Fruit fly (Drosophila melanogaster) whole organism, embryonic: ENCODE data around the gene CG31495.

Source experiments
- Abd-B ChIP-seq: fragments of 200-800 bp; sonication (Bioruptor generic); optimal IDR thresholded peaks from 2 replicates; lab custom pipeline; 2018; ENCODE audit warnings: missing biosample characterization, mild to moderate bottlenecking, missing genetic modification characterization, moderate library complexity
- Atf-2 ChIP-seq: fragments of 200-800 bp; sonication (Bioruptor generic); optimal IDR thresholded peaks from 2 replicates; lab custom pipeline; 2016; ENCODE audit warnings: missing biosample characterization, missing genetic modification characterization
- Bgb ChIP-seq: fragments of 200-800 bp; sonication (Bioruptor generic); IDR thresholded peaks from 2 replicates; pipeline ENCODE4 v1.3.6; 2022; ENCODE audit warnings: missing biosample characterization, missing genetic modification characterization; ENCODE audit not compliant: partially characterized antibody
- CG10209 ChIP-seq: fragments of 200-800 bp; sonication (Bioruptor generic); optimal IDR thresholded peaks from 3 replicates; lab custom pipeline; 2017; ENCODE audit warnings: missing biosample characterization, mild to moderate bottlenecking, missing genetic modification characterization, missing genetic modification reagents
- CG10321 ChIP-seq: fragments of 200-800 bp; sonication (Bioruptor generic); IDR thresholded peaks from 2 replicates; pipeline ENCODE4 v1.3.6; 2022; ENCODE audit warnings: missing biosample characterization, missing genetic modification characterization
- CG10431 ChIP-seq: fragments of 200-800 bp; sonication (Bioruptor generic); optimal IDR thresholded peaks from 3 replicates; lab custom pipeline; 2018; ENCODE audit warnings: missing biosample characterization, mild to moderate bottlenecking, missing genetic modification characterization
- CG11456 ChIP-seq: fragments of 200-800 bp; sonication (Bioruptor generic); IDR thresholded peaks from 3 replicates; pipeline ENCODE4 v1.3.6; 2022; ENCODE audit warnings: missing biosample characterization, missing genetic modification characterization
- CG12769 ChIP-seq: fragments of 200-800 bp; sonication (Bioruptor generic); optimal IDR thresholded peaks from 2 replicates; lab custom pipeline; 2019; ENCODE audit warnings: missing biosample characterization, mild to moderate bottlenecking, missing genetic modification characterization, moderate library complexity
- CG13894 ChIP-seq: fragments of 200-800 bp; sonication (Bioruptor generic); optimal IDR thresholded peaks from 3 replicates; lab custom pipeline; 2018; ENCODE audit warnings: missing biosample characterization, mild to moderate bottlenecking, missing genetic modification characterization, moderate library complexity
- CG15011 ChIP-seq: fragments of 200-800 bp; sonication (Bioruptor generic); optimal IDR thresholded peaks from 3 replicates; lab custom pipeline; 2018; ENCODE audit warnings: missing biosample characterization, mild to moderate bottlenecking, missing genetic modification characterization
- CG15269 ChIP-seq: fragments of 200-800 bp; sonication (Bioruptor generic); optimal IDR thresholded peaks from 2 replicates; lab custom pipeline; 2018; ENCODE audit warnings: missing biosample characterization, mild to moderate bottlenecking, missing genetic modification characterization, moderate library complexity
- CG17186 ChIP-seq: fragments of 200-800 bp; sonication (Bioruptor generic); optimal IDR thresholded peaks from 3 replicates; lab custom pipeline; 2017; ENCODE audit warnings: missing biosample characterization, missing genetic modification reagents, missing genetic modification characterization
- CG2202 ChIP-seq: fragments of 200-800 bp; sonication (Bioruptor generic); optimal IDR thresholded peaks from 2 replicates; lab custom pipeline; 2018; ENCODE audit warnings: missing biosample characterization, mild to moderate bottlenecking, missing genetic modification characterization
- CG33557 ChIP-seq: fragments of 200-800 bp; sonication (Bioruptor generic); optimal IDR thresholded peaks from 2 replicates; lab custom pipeline; 2019; ENCODE audit warnings: missing biosample characterization, mild to moderate bottlenecking, missing genetic modification characterization, moderate library complexity
- CG3995 ChIP-seq: fragments of 200-800 bp; sonication (Bioruptor generic); optimal IDR thresholded peaks from 3 replicates; lab custom pipeline; 2016; ENCODE audit warnings: missing biosample characterization, missing genetic modification characterization
- CG6175 ChIP-seq: fragments of 200-800 bp; sonication (Bioruptor generic); IDR thresholded peaks from 3 replicates; pipeline ENCODE4 v1.3.6; 2022; ENCODE audit warnings: missing biosample characterization, missing genetic modification characterization
- CG6272 ChIP-seq: fragments of 200-800 bp; sonication (Bioruptor generic); IDR thresholded peaks from 2 replicates; pipeline ENCODE4 v1.3.6; 2022; ENCODE audit warnings: missing biosample characterization, missing genetic modification characterization
- CG6854 ChIP-seq: fragments of 200-800 bp; sonication (Bioruptor generic); optimal IDR thresholded peaks from 3 replicates; lab custom pipeline; 2017; ENCODE audit warnings: missing biosample characterization, mild to moderate bottlenecking, missing genetic modification characterization
- CG9727 ChIP-seq: fragments of 200-800 bp; sonication (Bioruptor generic); optimal IDR thresholded peaks from 3 replicates; lab custom pipeline; 2017; ENCODE audit warnings: missing biosample characterization, mild to moderate bottlenecking, missing genetic modification characterization
- CG9797 ChIP-seq: fragments of 200-800 bp; sonication (Bioruptor generic); optimal IDR thresholded peaks from 3 replicates; lab custom pipeline; 2018; ENCODE audit warnings: missing biosample characterization, mild to moderate bottlenecking, missing genetic modification characterization
- CG9932 ChIP-seq: fragments of 200-800 bp; sonication (Bioruptor generic); IDR thresholded peaks from 2 replicates; pipeline ENCODE4 v1.3.6; 2022; ENCODE audit warnings: missing biosample characterization, missing genetic modification characterization
- Chrac-16 ChIP-seq: fragments of 200-800 bp; sonication (Bioruptor generic); optimal IDR thresholded peaks from 3 replicates; lab custom pipeline; 2016; ENCODE audit warnings: missing biosample characterization, missing genetic modification characterization
- Dek ChIP-seq: fragments of 200-800 bp; sonication (Bioruptor generic); optimal IDR thresholded peaks from 3 replicates; lab custom pipeline; 2019; ENCODE audit warnings: missing biosample characterization, mild to moderate bottlenecking, missing genetic modification characterization, moderate library complexity
- Dll ChIP-seq: fragments of 200-800 bp; sonication (Bioruptor generic); IDR thresholded peaks from 4 replicates; pipeline ENCODE4 v1.3.6; 2022; ENCODE audit warnings: missing biosample characterization, missing genetic modification characterization; ENCODE audit not compliant: partially characterized antibody
- GATAe ChIP-seq: fragments of 200-800 bp; sonication (Bioruptor generic); conservative IDR thresholded peaks from 2 replicates; pipeline ENCODE4 v1.3.6; 2022; ENCODE audit warnings: missing biosample characterization, missing genetic modification characterization
- Hr3 ChIP-seq: fragments of 200-800 bp; sonication (Bioruptor generic); optimal IDR thresholded peaks from 3 replicates; lab custom pipeline; 2016; ENCODE audit warnings: missing biosample characterization, missing genetic modification characterization
- Hr39 ChIP-seq: fragments of >200 bp; optimal IDR thresholded peaks from 2 replicates; lab custom pipeline; 2017
- Hsf ChIP-seq: fragments of 200-800 bp; sonication (Bioruptor generic); optimal IDR thresholded peaks from 3 replicates; lab custom pipeline; 2016; ENCODE audit warnings: missing biosample characterization, missing genetic modification characterization
- Jarid2 ChIP-seq: fragments of 200-800 bp; sonication (Bioruptor generic); optimal IDR thresholded peaks from 3 replicates; lab custom pipeline; 2017; ENCODE audit warnings: mild to moderate bottlenecking, missing biosample characterization, missing genetic modification reagents, missing genetic modification characterization
- Lim3 ChIP-seq: fragments of 200-800 bp; sonication (Bioruptor generic); IDR thresholded peaks from 2 replicates; pipeline ENCODE4 v1.3.6; 2022; ENCODE audit warnings: missing biosample characterization, missing genetic modification characterization
- Nf-YC ChIP-seq: fragments of 200-800 bp; optimal IDR thresholded peaks from 3 replicates; lab custom pipeline; 2019; ENCODE audit warnings: missing biosample characterization, mild to moderate bottlenecking, missing genetic modification characterization, moderate library complexity
- Rfx ChIP-seq: fragments of 200-800 bp; sonication (Bioruptor generic); IDR thresholded peaks from 2 replicates; pipeline ENCODE4 v1.3.6; 2022; ENCODE audit warnings: missing biosample characterization, missing genetic modification characterization
- Rx ChIP-seq: fragments of 200-800 bp; sonication (Bioruptor generic); IDR thresholded peaks from 2 replicates; pipeline ENCODE4 v1.3.6; 2022; ENCODE audit warnings: missing biosample characterization, missing genetic modification characterization
- Stat92E ChIP-seq, 3 experiments: fragments of >200 bp in 2 of 3; fragments of 200-800 bp in 1 of 3; sonication (Bioruptor generic) in 1 of 3; optimal IDR thresholded peaks; 2 replicates each; lab custom pipeline; 2017 to 2019; ENCODE audit warnings: missing biosample characterization in 3 of 3, missing genetic modification characterization in 3 of 3, mild to moderate bottlenecking in 1 of 3, moderate library complexity in 1 of 3
- br ChIP-seq: fragments of >200 bp; optimal IDR thresholded peaks from 2 replicates; lab custom pipeline; 2017
- crc ChIP-seq: fragments of 200-800 bp; sonication (Bioruptor generic); optimal IDR thresholded peaks from 2 replicates; lab custom pipeline; 2016; ENCODE audit warnings: missing biosample characterization, missing genetic modification characterization
- da ChIP-seq: fragments of 200-800 bp; sonication (Bioruptor generic); optimal IDR thresholded peaks from 2 replicates; lab custom pipeline; 2016; ENCODE audit warnings: missing biosample characterization, missing genetic modification characterization
- dmrt99B ChIP-seq: fragments of 200-800 bp; sonication (Bioruptor generic); optimal IDR thresholded peaks from 2 replicates; lab custom pipeline; 2018; ENCODE audit warnings: missing biosample characterization, mild to moderate bottlenecking, missing genetic modification characterization, moderate library complexity
- gcm2 ChIP-seq: fragments of 200-800 bp; sonication (Bioruptor generic); optimal IDR thresholded peaks from 2 replicates; lab custom pipeline; 2016; ENCODE audit warnings: missing biosample characterization, missing genetic modification characterization
- hb ChIP-seq: fragments of 200-800 bp; sonication (Bioruptor generic); IDR thresholded peaks from 3 replicates; pipeline ENCODE4 v1.3.6; 2022; ENCODE audit warnings: missing biosample characterization, missing genetic modification characterization; ENCODE audit not compliant: partially characterized antibody
- lab ChIP-seq: fragments of 200-800 bp; sonication (Bioruptor generic); optimal IDR thresholded peaks from 3 replicates; lab custom pipeline; 2017; ENCODE audit warnings: missing biosample characterization, missing genetic modification characterization, mild to moderate bottlenecking, moderate library complexity, missing genetic modification reagents
- nom ChIP-seq: fragments of 200-800 bp; sonication (Bioruptor generic); optimal IDR thresholded peaks from 2 replicates; lab custom pipeline; 2017; ENCODE audit warnings: missing biosample characterization, missing genetic modification characterization, mild to moderate bottlenecking, moderate library complexity, missing genetic modification reagents
- pita ChIP-seq: fragments of 200-800 bp; sonication (Bioruptor generic); optimal IDR thresholded peaks from 2 replicates; lab custom pipeline; 2017; ENCODE audit warnings: missing biosample characterization, mild to moderate bottlenecking, missing genetic modification characterization
- row ChIP-seq: fragments of 200-800 bp; sonication (Bioruptor generic); IDR thresholded peaks from 3 replicates; pipeline ENCODE4 v1.3.6; 2022; ENCODE audit warnings: missing biosample characterization, missing genetic modification characterization
- slbo ChIP-seq: fragments of 200-800 bp; sonication (Bioruptor generic); IDR thresholded peaks from 2 replicates; pipeline ENCODE4 v1.3.6; 2022; ENCODE audit warnings: missing biosample characterization, missing genetic modification characterization
- slou ChIP-seq: fragments of 200-800 bp; sonication (Bioruptor generic); optimal IDR thresholded peaks from 3 replicates; lab custom pipeline; 2016; ENCODE audit warnings: missing biosample characterization, missing genetic modification characterization
- sug ChIP-seq: fragments of 200-800 bp; optimal IDR thresholded peaks from 2 replicates; lab custom pipeline; 2019; ENCODE audit warnings: missing biosample characterization, mild to moderate bottlenecking, missing genetic modification characterization, moderate library complexity
- tna ChIP-seq: fragments of 200-800 bp; sonication (Bioruptor generic); IDR thresholded peaks from 2 replicates; pipeline ENCODE4 v1.3.6; 2022; ENCODE audit warnings: missing biosample characterization, missing genetic modification characterization; ENCODE audit not compliant: partially characterized antibody
- trem ChIP-seq: fragments of 200-800 bp; optimal IDR thresholded peaks from 3 replicates; lab custom pipeline; 2019; ENCODE audit warnings: missing biosample characterization, mild to moderate bottlenecking, missing genetic modification characterization, moderate library complexity
- twi ChIP-seq: fragments of 200-800 bp; optimal IDR thresholded peaks from 2 replicates; lab custom pipeline; 2019; ENCODE audit warnings: missing biosample characterization, mild to moderate bottlenecking, missing genetic modification characterization, moderate library complexity
- zf30C ChIP-seq: fragments of 200-800 bp; sonication (Bioruptor generic); optimal IDR thresholded peaks from 3 replicates; lab custom pipeline; 2018; ENCODE audit warnings: missing biosample characterization, mild to moderate bottlenecking, missing genetic modification characterization

Gene CG31495

DNA sequence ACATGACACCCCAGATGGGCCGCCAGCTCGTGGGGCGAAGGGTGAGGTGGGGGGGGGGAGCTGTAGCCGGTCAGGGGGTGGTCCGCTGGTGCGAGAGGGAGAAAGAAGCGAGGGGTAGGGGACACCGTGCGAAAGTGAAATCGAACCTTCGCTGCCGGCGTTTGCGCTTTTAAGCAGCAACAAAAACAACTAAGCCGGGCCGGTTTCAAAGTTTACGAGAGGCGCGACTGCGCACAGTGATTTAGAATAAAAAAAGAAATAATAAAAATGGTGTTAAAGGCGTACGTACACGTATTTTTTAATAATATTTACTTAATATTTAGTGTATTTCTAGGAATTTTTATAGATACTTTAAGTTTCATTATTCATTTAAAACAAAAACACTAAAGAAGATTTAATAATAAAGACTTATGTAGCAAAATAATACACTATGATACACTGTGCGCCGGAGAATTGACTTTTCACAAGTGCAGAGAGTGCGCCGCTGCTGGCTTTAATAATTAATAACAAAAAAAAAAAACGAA, 8.1 kb downstream of the CG31495 start:
- no peak for TF ChIP-seq da (GFP tag; lab: Kevin White, UChicago)
- TF ChIP-seq lab (GFP tag; lab: Kevin White, UChicago): peak; percentile 7
- no peak for TF ChIP-seq Bgb (GFP tag; lab: Robert Waterston, UW)
- TF ChIP-seq Rfx (GFP tag; lab: Robert Waterston, UW): no peak
- TF ChIP-seq br (lab: Kevin White, UChicago): no peak
- no peak for TF ChIP-seq Chrac-16 (GFP tag; lab: Kevin White, UChicago)
- TF ChIP-seq row: peak; percentile 77
- TF ChIP-seq CG13894 (tag; lab: Kevin White, UChicago): no peak
- peak; percentile 32 for TF ChIP-seq nom (GFP tag; lab: Kevin White, UChicago)
- TF ChIP-seq slou (GFP tag; lab: Kevin White, UChicago): no peak
- no peak for TF ChIP-seq CG3995
- TF ChIP-seq Atf-2 (GFP tag; lab: Kevin White, UChicago): no peak
- TF ChIP-seq CG10209: peak; percentile 48
- no peak for TF ChIP-seq crc (GFP tag; lab: Kevin White, UChicago)
- TF ChIP-seq Lim3 (GFP tag; lab: Robert Waterston, UW): no peak
- TF ChIP-seq Stat92E (GFP tag; optimal IDR thresholded peaks at IDR 0.05; lab: Kevin White, UChicago): no peak
- no peak for TF ChIP-seq Dll (GFP tag; lab: Robert Waterston, UW)
- no peak for TF ChIP-seq CG11456
- no peak for TF ChIP-seq pita (GFP tag; lab: Kevin White, UChicago)
- no peak for TF ChIP-seq CG6272 (GFP tag; lab: Robert Waterston, UW)
- TF ChIP-seq CG9932 (GFP tag; lab: Robert Waterston, UW): no peak
- TF ChIP-seq dmrt99B (tag; lab: Kevin White, UChicago): peak; percentile 72
- TF ChIP-seq CG10321 (GFP tag; lab: Robert Waterston, UW): no peak
- TF ChIP-seq CG15011: no peak
- no peak for TF ChIP-seq CG33557 (GFP tag; lab: Kevin White, UChicago)
- no peak for TF ChIP-seq zf30C (GFP tag; lab: Kevin White, UChicago)
- TF ChIP-seq trem (tag; lab: Kevin White, UChicago): no peak
- no peak for TF ChIP-seq CG2202 (tag; lab: Kevin White, UChicago)
- TF ChIP-seq Rx (GFP tag; lab: Robert Waterston, UW): no peak
- TF ChIP-seq CG9797 (GFP tag; lab: Kevin White, UChicago): no peak
- TF ChIP-seq CG12769 (tag; lab: Kevin White, UChicago): no peak
- peak; percentile 20 for TF ChIP-seq Hr3 (GFP tag; lab: Kevin White, UChicago)
- no peak for TF ChIP-seq hb (GFP tag; lab: Robert Waterston, UW)
- no peak for TF ChIP-seq CG6854
- TF ChIP-seq CG10431 (GFP tag; lab: Kevin White, UChicago): peak; percentile 37
- TF ChIP-seq Abd-B (GFP tag; lab: Kevin White, UChicago): peak; percentile 53
- no peak for TF ChIP-seq CG9727
- no peak for TF ChIP-seq tna (GFP tag; lab: Robert Waterston, UW)
- TF ChIP-seq Dek: no peak
- TF ChIP-seq gcm2 (GFP tag; lab: Kevin White, UChicago): no peak
- TF ChIP-seq sug: no peak
- TF ChIP-seq Nf-YC: peak; percentile 2
- no peak for TF ChIP-seq Jarid2 (GFP tag; lab: Kevin White, UChicago)
- TF ChIP-seq Hr39 (lab: Kevin White, UChicago): peak; percentile 32
- peak; percentile 66 for TF ChIP-seq slbo (GFP tag; lab: Robert Waterston, UW)
- TF ChIP-seq CG15269 (tag; lab: Kevin White, UChicago): peak; percentile 66
- no peak for TF ChIP-seq CG17186 (GFP tag; lab: Kevin White, UChicago)
- TF ChIP-seq GATAe (GFP tag; lab: Robert Waterston, UW): no peak
- TF ChIP-seq CG6175 (GFP tag; lab: Robert Waterston, UW): no peak
- no peak for TF ChIP-seq Hsf
- TF ChIP-seq twi: no peak
